Worm (Caenorhabditis elegans) whole organism, late embryonic: ENCODE data around the gene mrpl-45.

ENCODE experiments used
- F13H6.1 ChIP-seq: sonication (generic microtip); optimal IDR thresholded peaks from 2 replicates; lab custom pipeline; 2016; ENCODE audit warnings: missing genetic modification characterization, missing compliant biosample characterization
- ceh-14 ChIP-seq: sonication (generic microtip); optimal IDR thresholded peaks from 2 replicates; lab custom pipeline; 2016; ENCODE audit warnings: missing genotype, missing genetic modification characterization, missing compliant biosample characterization
- ceh-19 ChIP-seq: fragments of 200-800 bp; sonication (Bioruptor generic); optimal IDR thresholded peaks from 2 replicates; lab custom pipeline; 2018; ENCODE audit warnings: mild to moderate bottlenecking, missing genetic modification characterization, missing compliant biosample characterization
- ceh-48 ChIP-seq: sonication (generic microtip); optimal IDR thresholded peaks from 2 replicates; lab custom pipeline; 2016; ENCODE audit warnings: missing genetic modification characterization, inconsistent platforms, missing compliant biosample characterization
- ceh-6 ChIP-seq: fragments of 200-800 bp; sonication (Bioruptor generic); optimal IDR thresholded peaks from 2 replicates; lab custom pipeline; 2018; ENCODE audit warnings: mild to moderate bottlenecking, missing genetic modification characterization, missing compliant biosample characterization
- dve-1 ChIP-seq: sonication (generic microtip); optimal IDR thresholded peaks from 2 replicates; lab custom pipeline; 2017; ENCODE audit warnings: antibody characterized with exemption, mild to moderate bottlenecking, missing genetic modification characterization, missing compliant biosample characterization
- fkh-10 ChIP-seq: fragments of 150-350 bp; optimal IDR thresholded peaks from 2 replicates; lab custom pipeline; 2014; ENCODE audit warnings: missing biosample characterization, missing genetic modification reagents, missing genetic modification characterization
- fkh-6 ChIP-seq: sonication (generic microtip); optimal IDR thresholded peaks from 2 replicates; lab custom pipeline; 2016; ENCODE audit warnings: missing genetic modification characterization, missing compliant biosample characterization
- nhr-11 ChIP-seq: fragments of 150-350 bp; optimal IDR thresholded peaks from 2 replicates; lab custom pipeline; 2014; ENCODE audit warnings: missing biosample characterization, missing genetic modification characterization
- pha-4 ChIP-seq: fragments of 150-350 bp; optimal IDR thresholded peaks from 2 replicates; lab custom pipeline; 2018; ENCODE audit warnings: missing biosample characterization, missing genetic modification reagents, missing genetic modification characterization
- pqm-1 ChIP-seq: sonication (generic microtip); optimal IDR thresholded peaks from 2 replicates; lab custom pipeline; 2016; ENCODE audit warnings: missing genetic modification characterization, missing compliant biosample characterization
- tbx-2 ChIP-seq: sonication (generic microtip); optimal IDR thresholded peaks from 2 replicates; lab custom pipeline; 2016; ENCODE audit warnings: missing genetic modification characterization, missing compliant biosample characterization
- unc-3 ChIP-seq, 2 experiments: fragments of 200-800 bp in 1 of 2; sonication (Bioruptor generic) in 1 of 2; sonication (generic microtip) in 1 of 2; conservative IDR thresholded peaks in 1 of 2; optimal IDR thresholded peaks in 1 of 2; 2 replicates each; pipeline versions ENCODE4 v1.3.6 to Lab custom; 2016 to 2022; ENCODE audit warnings: missing compliant biosample characterization in 2 of 2, missing genetic modification characterization in 2 of 2, missing genetic modification reagents in 1 of 2

ce11 chrIII:1173331-1173730 is 28.5 kb downstream of the mrpl-45 start:
- TF ChIP-seq ceh-14 (tag; lab: Kevin White, UChicago) (no peak), fkh-6 (tag; lab: Kevin White, UChicago) (no peak), F13H6.1 (no peak), pha-4 (tag; lab: Kevin White, UChicago) (no peak), nhr-11 (tag; lab: Kevin White, UChicago) (no peak), tbx-2 (tag; lab: Kevin White, UChicago) (no peak), ceh-6 (GFP tag; lab: Kevin White, UChicago) (no peak), ceh-19 (GFP tag; lab: Kevin White, UChicago) (no peak), ceh-48 (tag; lab: Kevin White, UChicago) (no peak), unc-3 (GFP tag; conservative IDR thresholded peaks at IDR 0.05; lab: Robert Waterston, UW) (no peak), unc-3 (tag; optimal IDR thresholded peaks at IDR 0.05; lab: Kevin White, UChicago) (no peak), pqm-1 (tag; lab: Kevin White, UChicago) (no peak), fkh-10 (GFP tag; lab: Kevin White, UChicago) (no peak), dve-1 (no peak)
